Fruit fly (Drosophila melanogaster): Measurements from ENCODE around the gene CG2116.

CG2116 gene

DNA sequence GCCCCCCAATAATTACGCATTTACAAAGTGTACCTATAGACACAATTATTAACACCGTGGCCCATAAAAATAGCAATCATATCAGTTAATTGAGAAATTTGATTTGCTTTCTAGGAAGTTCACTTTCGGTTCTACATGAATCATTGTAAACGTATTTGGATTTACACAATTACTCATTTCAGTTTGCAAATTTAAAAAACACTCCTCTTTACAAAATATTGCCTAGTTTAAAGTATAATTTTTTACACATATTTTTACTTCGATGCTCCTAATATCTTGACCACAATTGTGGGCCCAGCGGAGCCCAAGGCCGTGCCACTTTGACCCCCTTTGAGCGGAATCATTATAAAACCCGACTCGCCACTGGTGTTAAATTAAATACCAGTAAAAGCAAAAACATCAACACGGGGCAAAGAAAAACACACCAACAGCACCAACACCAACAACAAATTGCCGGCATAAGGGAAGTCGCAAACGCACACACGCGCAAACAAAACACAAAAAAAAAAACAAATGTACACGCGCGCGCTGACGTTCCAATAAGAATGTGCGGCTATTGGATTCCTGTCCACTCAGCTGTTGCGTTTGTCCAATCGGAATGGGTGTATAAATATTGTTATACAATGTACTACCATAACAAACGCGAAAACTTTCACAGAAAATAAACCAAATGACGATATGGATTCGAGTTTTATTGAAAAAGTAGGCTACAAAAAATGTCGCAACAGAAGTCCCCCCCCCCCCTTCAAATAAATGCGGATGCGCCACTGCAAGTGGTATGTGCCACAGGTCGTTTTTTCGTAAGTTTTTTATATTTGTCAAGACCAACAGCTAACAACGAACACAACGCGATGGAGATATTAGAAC is 14.9 kb upstream of the CG2116 start (continued):
- peak; percentile 42 for TF ChIP-seq run (tag; optimal IDR thresholded peaks at IDR 0.05)
- no peak for TF ChIP-seq CG9876 (GFP tag; optimal IDR thresholded peaks at IDR 0.05)
- TF ChIP-seq br (optimal IDR thresholded peaks at IDR 0.05), result no peak
- TF ChIP-seq lilli (GFP tag; optimal IDR thresholded peaks at IDR 0.05), result peak; percentile 46
- peak; percentile 66 for TF ChIP-seq CG11504 (tag; optimal IDR thresholded peaks at IDR 0.05)
- no peak for TF ChIP-seq CG4282 (GFP tag; optimal IDR thresholded peaks at IDR 0.05)
- peak; percentile 49 for TF ChIP-seq CG1233 (GFP tag; optimal IDR thresholded peaks at IDR 0.05)
- TF ChIP-seq dm (GFP tag; optimal IDR thresholded peaks at IDR 0.05), result no peak
- TF ChIP-seq H15 (GFP tag; IDR thresholded peaks at IDR 0.05), result no peak
- peak; percentile 74 for TF ChIP-seq CG14014 (GFP tag; IDR thresholded peaks at IDR 0.05)
- peak; percentile 50; the same call in 1 of the 3 replicates for TF ChIP-seq zfh1 (GFP tag; IDR thresholded peaks at IDR 0.05)
- peak; percentile 88 for TF ChIP-seq CG11695 (GFP tag; IDR thresholded peaks at IDR 0.05)
- peak; percentile 52 for TF ChIP-seq CG18619 (GFP tag; optimal IDR thresholded peaks at IDR 0.05)
- TF ChIP-seq CG17612 (GFP tag; IDR thresholded peaks at IDR 0.05), result no peak
- TF ChIP-seq Sry-β (GFP tag; optimal IDR thresholded peaks at IDR 0.05), result no peak
- TF ChIP-seq ind (GFP tag; optimal IDR thresholded peaks at IDR 0.05), result peak; percentile 45
- peak; percentile 30 for TF ChIP-seq NK7.1 (GFP tag; optimal IDR thresholded peaks at IDR 0.05)
- no peak for TF ChIP-seq mld (GFP tag; IDR thresholded peaks at IDR 0.05; ENCODE audit: partially characterized antibody)
- peak; percentile 76 for TF ChIP-seq CG7839 (tag; optimal IDR thresholded peaks at IDR 0.05)
- 0 out of 2 replicates have a peak, but pooled peaks have one; percentile 24 for TF ChIP-seq CG17328 (GFP tag; IDR thresholded peaks at IDR 0.05)
- TF ChIP-seq amos (GFP tag; IDR thresholded peaks at IDR 0.05; ENCODE audit: partially characterized antibody), result no peak
- no peak for TF ChIP-seq Lhr (GFP tag; optimal IDR thresholded peaks at IDR 0.05)
- TF ChIP-seq CoRest (tag; optimal IDR thresholded peaks at IDR 0.05), result peak; percentile 73
- no peak for TF ChIP-seq CG15601 (tag; optimal IDR thresholded peaks at IDR 0.05)
- peak in 1 of 2 experiments; percentile 61 for TF ChIP-seq Hr78 (GFP tag; optimal IDR thresholded peaks at IDR 0.05)
- no peak for TF ChIP-seq CG2129 (GFP tag; IDR thresholded peaks at IDR 0.05; ENCODE audit: partially characterized antibody)
- no peak for TF ChIP-seq CG30020 (tag; optimal IDR thresholded peaks at IDR 0.05)
- peak; percentile 68; the same call in 1 of the 2 replicates for TF ChIP-seq ap (GFP tag; IDR thresholded peaks at IDR 0.05)
- no peak for TF ChIP-seq pnt (GFP tag; optimal IDR thresholded peaks at IDR 0.05)
- no peak for TF ChIP-seq CG18764 (GFP tag; optimal IDR thresholded peaks at IDR 0.05)
- TF ChIP-seq pb (GFP tag; optimal IDR thresholded peaks at IDR 0.05), result peak; percentile 41
- TF ChIP-seq Dp (GFP tag; optimal IDR thresholded peaks at IDR 0.05), result no peak
- peak; percentile 56 for TF ChIP-seq CG2712 (tag; optimal IDR thresholded peaks at IDR 0.05)
- peak; percentile 48 for TF ChIP-seq CG6813 (GFP tag; optimal IDR thresholded peaks at IDR 0.05)
- peak; percentile 64 to 94 for TF ChIP-seq insv (GFP tag; optimal IDR thresholded peaks at IDR 0.05)
- no peak for TF ChIP-seq CG4404 (GFP tag; IDR thresholded peaks at IDR 0.05)
- peak; percentile 52 for TF ChIP-seq Ada2b (GFP tag; IDR thresholded peaks at IDR 0.05)
- peak; percentile 75 for TF ChIP-seq unpg (GFP tag; optimal IDR thresholded peaks at IDR 0.05)
- TF ChIP-seq jumu (GFP tag; optimal IDR thresholded peaks at IDR 0.05), result no peak
- peak; percentile 38 for TF ChIP-seq CG4328 (GFP tag; optimal IDR thresholded peaks at IDR 0.05)
- TF ChIP-seq CG12769 (tag; optimal IDR thresholded peaks at IDR 0.05), result peak; percentile 34
- peak; percentile 61 for TF ChIP-seq Sox100B (GFP tag; optimal IDR thresholded peaks at IDR 0.05)
- TF ChIP-seq CG5245 (GFP tag; optimal IDR thresholded peaks at IDR 0.05), result no peak
- no peak for TF ChIP-seq Hr39 (optimal IDR thresholded peaks at IDR 0.05)
- peak; percentile 84 for TF ChIP-seq CG15269 (tag; optimal IDR thresholded peaks at IDR 0.05)
- TF ChIP-seq bowl (GFP tag; IDR thresholded peaks at IDR 0.05), result no peak
- TF ChIP-seq dpn (GFP tag; optimal IDR thresholded peaks at IDR 0.05), result peak in 1 of 2 experiments; percentile 38
- peak; percentile 68 for TF ChIP-seq crol (GFP tag; IDR thresholded peaks at IDR 0.05)
- no peak for TF ChIP-seq Awh (GFP tag; IDR thresholded peaks at IDR 0.05)
